Fruit fly (Drosophila melanogaster): ENCODE results near the gene CG17167.

Gene CG17167

DNA sequence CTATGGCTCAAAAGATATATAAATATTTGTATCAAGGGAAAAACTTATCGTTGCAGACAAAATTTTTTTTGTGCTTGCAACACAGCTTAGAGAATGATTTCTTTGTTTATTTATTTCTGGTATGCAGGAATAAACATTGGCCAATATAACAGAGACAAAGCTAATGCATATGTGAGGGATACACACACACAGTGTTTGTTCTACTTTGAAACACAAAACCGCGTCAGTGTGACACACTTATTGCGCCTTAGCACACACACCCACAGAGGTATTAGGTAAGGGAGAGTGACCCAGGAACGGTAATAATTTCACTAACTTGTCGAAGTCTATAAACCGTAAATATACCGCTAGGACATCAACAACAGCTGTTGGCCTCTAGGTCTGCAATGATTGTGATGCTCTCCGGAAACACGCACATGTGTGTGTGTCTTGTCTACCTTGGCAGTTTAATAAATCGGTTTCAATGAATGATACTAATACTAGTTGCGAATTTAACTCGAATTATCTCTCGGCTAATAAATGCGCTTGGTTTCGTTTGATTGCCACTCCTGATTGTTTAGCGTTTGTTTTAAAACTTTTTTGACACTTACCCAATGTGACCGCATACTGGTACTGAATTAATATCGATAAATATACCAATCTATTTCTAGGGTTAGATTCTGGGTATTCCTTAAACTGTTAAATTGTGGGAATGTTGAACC is 28.2 kb downstream of the CG17167 start, which contains the start of gene CG17162 (continued):
- TF ChIP-seq CG4404 (GFP tag; IDR thresholded peaks at IDR 0.05): no peak
- TF ChIP-seq CG31441 (GFP tag; IDR thresholded peaks at IDR 0.05): no peak
- no peak for TF ChIP-seq hbn (GFP tag; IDR thresholded peaks at IDR 0.05; ENCODE audit: partially characterized antibody)
- TF ChIP-seq CG17361 (GFP tag; IDR thresholded peaks at IDR 0.05): no peak
- no peak for TF ChIP-seq fd102C (GFP tag; optimal IDR thresholded peaks at IDR 0.05)
- no peak for TF ChIP-seq tll (GFP tag; optimal IDR thresholded peaks at IDR 0.05)
- peak; percentile 23 for TF ChIP-seq BEAF-32 (GFP tag; optimal IDR thresholded peaks at IDR 0.05)
- TF ChIP-seq CG13287 (GFP tag; IDR thresholded peaks at IDR 0.05; ENCODE audit: partially characterized antibody): no peak
- TF ChIP-seq rib (GFP tag; IDR thresholded peaks at IDR 0.05): no peak
- TF ChIP-seq pfk (GFP tag; optimal IDR thresholded peaks at IDR 0.05): no peak
- no peak for TF ChIP-seq grn (GFP tag; optimal IDR thresholded peaks at IDR 0.05)
- no peak for TF ChIP-seq BtbVII (GFP tag; optimal IDR thresholded peaks at IDR 0.05)
- TF ChIP-seq CG31224 (GFP tag; IDR thresholded peaks at IDR 0.05): no peak
- no peak for TF ChIP-seq CG6272 (GFP tag; IDR thresholded peaks at IDR 0.05)
- TF ChIP-seq dimm (GFP tag; IDR thresholded peaks at IDR 0.05): no peak
- TF ChIP-seq shn (GFP tag; optimal IDR thresholded peaks at IDR 0.05): no peak
- TF ChIP-seq abd-A (tag; optimal IDR thresholded peaks at IDR 0.05): no peak
- TF ChIP-seq cad (GFP tag; optimal IDR thresholded peaks at IDR 0.05): no peak
- peak; percentile 60; the same call in 1 of the 3 replicates for TF ChIP-seq CG2199 (GFP tag; IDR thresholded peaks at IDR 0.05)
- TF ChIP-seq CG32532 (GFP tag; IDR thresholded peaks at IDR 0.05): no peak
- no peak for TF ChIP-seq CG11398 (GFP tag; optimal IDR thresholded peaks at IDR 0.05)
- no peak for TF ChIP-seq Kr (GFP tag; optimal IDR thresholded peaks at IDR 0.05)
- no peak for TF ChIP-seq sr (GFP tag; IDR thresholded peaks at IDR 0.05)
- no peak for TF ChIP-seq CG12236 (GFP tag; optimal IDR thresholded peaks at IDR 0.05)
- peak in 1 of 2 experiments; percentile 38 for TF ChIP-seq eve (GFP tag; optimal IDR thresholded peaks at IDR 0.05)
- TF ChIP-seq wek (GFP tag; optimal IDR thresholded peaks at IDR 0.05): peak; percentile 29
- TF ChIP-seq Dp (GFP tag; optimal IDR thresholded peaks at IDR 0.05): no peak
- TF ChIP-seq crc (GFP tag; optimal IDR thresholded peaks at IDR 0.05): no peak
- TF ChIP-seq CTCF (GFP tag; optimal IDR thresholded peaks at IDR 0.05): no peak
- TF ChIP-seq disco-r (GFP tag; optimal IDR thresholded peaks at IDR 0.05): no peak
- TF ChIP-seq emc (GFP tag; optimal IDR thresholded peaks at IDR 0.05): no peak
- TF ChIP-seq ssp (GFP tag; IDR thresholded peaks at IDR 0.05): peak; percentile 33
- TF ChIP-seq Ets65A (GFP tag): no peak
- no peak for TF ChIP-seq bsh (GFP tag; optimal IDR thresholded peaks at IDR 0.05)
- no peak for TF ChIP-seq Deaf1 (tag; optimal IDR thresholded peaks at IDR 0.05)
- no peak for TF ChIP-seq CG16863 (GFP tag; optimal IDR thresholded peaks at IDR 0.05)
- TF ChIP-seq CHES-1-like (GFP tag; optimal IDR thresholded peaks at IDR 0.05): no peak
- no peak for TF ChIP-seq CG12071 (GFP tag; optimal IDR thresholded peaks at IDR 0.05)
- no peak for TF ChIP-seq Six4 (GFP tag; optimal IDR thresholded peaks at IDR 0.05)
- TF ChIP-seq zen (tag; optimal IDR thresholded peaks at IDR 0.05): no peak
- no peak for TF ChIP-seq Sox100B (GFP tag; optimal IDR thresholded peaks at IDR 0.05)
- TF ChIP-seq run (tag; optimal IDR thresholded peaks at IDR 0.05): no peak
- TF ChIP-seq CG4854 (GFP tag; optimal IDR thresholded peaks at IDR 0.05): no peak
- TF ChIP-seq z (GFP tag; IDR thresholded peaks at IDR 0.05): no peak
- TF ChIP-seq CG12299 (tag; optimal IDR thresholded peaks at IDR 0.05): no peak
- no peak for TF ChIP-seq CrebB (tag; optimal IDR thresholded peaks at IDR 0.05)
- TF ChIP-seq jigr1 (GFP tag; IDR thresholded peaks at IDR 0.05): no peak
- TF ChIP-seq CG2875 (GFP tag; optimal IDR thresholded peaks at IDR 0.05): no peak
- no peak for TF ChIP-seq maf-S (GFP tag; optimal IDR thresholded peaks at IDR 0.05)
- TF ChIP-seq Lpt (GFP tag; optimal IDR thresholded peaks at IDR 0.05): no peak
- peak; percentile 12 for TF ChIP-seq CG8924 (tag; optimal IDR thresholded peaks at IDR 0.05)
- no peak for TF ChIP-seq dmrt11E (tag; optimal IDR thresholded peaks at IDR 0.05)

Measured in whole organism, embryonic.